Worm (Caenorhabditis elegans): ENCODE data around the gene mrps-22.

Gene mrps-22

DNA sequence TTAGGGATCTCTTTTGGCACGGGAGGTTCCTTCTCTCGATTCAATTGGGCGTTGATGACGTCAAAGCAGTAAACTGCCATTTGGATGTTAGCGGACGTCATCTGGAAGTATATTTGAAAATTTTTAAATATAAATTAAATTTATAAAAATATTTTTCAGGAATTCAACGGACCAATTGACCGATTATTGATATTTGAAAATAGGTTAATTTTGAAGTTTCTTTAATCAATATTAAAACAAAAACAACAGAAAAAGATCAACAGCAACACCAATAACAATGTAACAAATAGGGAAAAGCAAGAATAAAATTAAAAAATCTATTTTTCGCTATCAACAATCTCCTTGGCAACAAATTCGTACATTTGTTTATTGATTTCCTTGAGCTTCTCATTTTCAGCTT lies 43.2 kb upstream of the mrps-22 start, which contains the start of gene R166.3:
R166.3 (minus strand) TSS at position 101 of the 400 bp plus-strand sequence.
- no peak for TF ChIP-seq snu-23 (GFP tag; optimal IDR thresholded peaks at IDR 0.05)
- TF ChIP-seq efl-1 (optimal IDR thresholded peaks at IDR 0.05) = no peak
- peak in 1 of 2 experiments; percentile 53 for TF ChIP-seq efl-1 (GFP tag; optimal IDR thresholded peaks at IDR 0.05 in 1 of 2)

DNA sequence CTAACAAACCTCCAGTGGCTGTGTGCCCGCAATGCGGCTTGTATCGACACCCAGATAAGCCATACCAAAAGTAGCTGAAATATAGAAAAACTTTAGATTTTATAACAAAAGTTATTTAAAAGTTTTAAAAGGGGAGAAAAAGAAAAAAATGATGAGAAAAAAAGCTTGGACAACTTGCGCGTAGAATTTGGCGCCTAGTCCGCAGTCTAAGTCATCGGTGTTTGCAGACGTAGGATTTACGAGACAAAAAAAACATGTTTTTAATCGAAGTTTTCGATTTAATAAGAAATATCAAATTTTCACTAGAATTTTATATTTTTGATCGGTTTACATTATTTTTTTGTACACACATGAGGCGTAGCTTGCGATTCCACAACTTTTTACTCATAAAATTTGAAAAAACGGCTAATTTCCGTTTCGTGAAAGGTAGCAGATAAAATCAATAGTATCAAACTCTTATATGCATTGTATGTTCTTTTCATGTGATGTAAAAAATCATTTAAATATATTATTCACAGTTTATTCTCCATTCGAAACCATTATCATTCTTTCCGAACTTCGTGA lies 40.4 kb upstream of the mrps-22 start, which contains the start of gene pro-1:
pro-1 (minus strand) TSS at position 74 of the 564 bp plus-strand sequence.
- TF ChIP-seq nhr-90 (tag; optimal IDR thresholded peaks at IDR 0.05; ENCODE audit: poor library complexity) (peak; percentile 88), nhr-237 (tag; optimal IDR thresholded peaks at IDR 0.05) (no peak), nhr-47 (tag; optimal IDR thresholded peaks at IDR 0.05) (peak; percentile 88), aha-1 (tag; optimal IDR thresholded peaks at IDR 0.05) (no peak), egl-13 (tag; optimal IDR thresholded peaks at IDR 0.05) (peak; percentile 3), tlp-1 (tag; optimal IDR thresholded peaks at IDR 0.05) (no peak), hlh-4 (tag; optimal IDR thresholded peaks at IDR 0.05) (no peak), pax-3 (tag; optimal IDR thresholded peaks at IDR 0.05) (peak; percentile 52), lsy-2 (tag; optimal IDR thresholded peaks at IDR 0.05) (peak; percentile 82), mdl-1 (tag; optimal IDR thresholded peaks at IDR 0.05) (peak in 1 of 2 experiments; percentile 67), dpl-1 (GFP tag; optimal IDR thresholded peaks at IDR 0.05) (peak; percentile 53 to 76 (median 67)), nhr-20 (tag; optimal IDR thresholded peaks at IDR 0.05) (peak; percentile 85), vab-15 (tag; optimal IDR thresholded peaks at IDR 0.05) (no peak), C04F5.9 (tag; optimal IDR thresholded peaks at IDR 0.05) (peak; percentile 19), unc-98 (GFP tag; IDR thresholded peaks at IDR 0.05) (0 out of 2 replicates have a peak, but pooled peaks have one; percentile 4), unc-86 (tag; optimal IDR thresholded peaks at IDR 0.05) (peak; percentile 60), alr-1 (tag; optimal IDR thresholded peaks at IDR 0.05; ENCODE audit: borderline replicate concordance) (no peak), pag-3 (tag; optimal IDR thresholded peaks at IDR 0.05; ENCODE audit: borderline replicate concordance, insufficient read depth) (peak; percentile 48), ceh-63 (GFP tag; optimal IDR thresholded peaks at IDR 0.05) (no peak), lir-3 (tag; optimal IDR thresholded peaks at IDR 0.05; ENCODE audit: poor library complexity) (peak; percentile 28), swsn-7 (tag; optimal IDR thresholded peaks at IDR 0.05) (peak; percentile 70), ztf-4 (tag; optimal IDR thresholded peaks at IDR 0.05) (peak; percentile 92), aly-2 (tag; optimal IDR thresholded peaks at IDR 0.05) (peak; percentile 89), nhr-12 (tag; optimal IDR thresholded peaks at IDR 0.05) (no peak), efl-1 (optimal IDR thresholded peaks at IDR 0.05) (peak; percentile 64 to 76), efl-1 (GFP tag; optimal IDR thresholded peaks at IDR 0.05 in 1 of 2) (peak; percentile 70 to 98), rnt-1 (tag; optimal IDR thresholded peaks at IDR 0.05) (peak; percentile 81), unc-62 (GFP tag; optimal IDR thresholded peaks at IDR 0.05) (no peak), snpc-4 (tag; optimal IDR thresholded peaks at IDR 0.05) (peak; percentile 25), ztf-11 (tag; optimal IDR thresholded peaks at IDR 0.05) (peak in 1 of 2 experiments; percentile 62), lin-13 (GFP tag; optimal IDR thresholded peaks at IDR 0.05) (peak; percentile 77), mef-2 (tag; optimal IDR thresholded peaks at IDR 0.05) (no peak), ceh-90 (tag; optimal IDR thresholded peaks at IDR 0.05) (no peak), Y116A8C.19 (tag; optimal IDR thresholded peaks at IDR 0.05; ENCODE audit: borderline replicate concordance) (no peak), nhr-85 (tag) (peak; percentile 84), hpl-2 (GFP tag; optimal IDR thresholded peaks at IDR 0.05) (no peak), mab-9 (GFP tag; IDR thresholded peaks at IDR 0.05) (peak; percentile 37), tbx-2 (tag; optimal IDR thresholded peaks at IDR 0.05) (peak; percentile 78), nhr-76 (tag; optimal IDR thresholded peaks at IDR 0.05) (no peak), elt-2 (tag; optimal IDR thresholded peaks at IDR 0.05) (peak; percentile 50), efl-3 (GFP tag; optimal IDR thresholded peaks at IDR 0.05) (no peak), nhr-71 (tag; optimal IDR thresholded peaks at IDR 0.05) (peak; percentile 89), nhr-19 (GFP tag; conservative IDR thresholded peaks at IDR 0.05) (peak; percentile 79), F16B12.6 (tag; optimal IDR thresholded peaks at IDR 0.05) (peak; percentile 97), ceh-82 (tag; optimal IDR thresholded peaks at IDR 0.05) (peak in 2 of 3 experiments; percentile 27 to 67), sptf-1 (tag; optimal IDR thresholded peaks at IDR 0.05) (no peak), snu-23 (GFP tag; optimal IDR thresholded peaks at IDR 0.05) (peak; percentile 84), lin-35 (GFP tag; optimal IDR thresholded peaks at IDR 0.05) (peak; percentile 66 to 83), fkh-4 (tag; optimal IDR thresholded peaks at IDR 0.05; ENCODE audit: borderline replicate concordance) (peak; percentile 4)
